Worm (Caenorhabditis elegans): ENCODE results near the gene C25G4.17.

C25G4.17 gene

ce11 chrIV:12417536-12418195, 24.1 kb upstream of the C25G4.17 start, which contains the start of gene F08G5.3 (continued):
- TF ChIP-seq nfya-1 (tag; optimal IDR thresholded peaks at IDR 0.05; ENCODE audit: borderline replicate concordance, insufficient read depth) (no peak), pbrm-1 (GFP tag; IDR thresholded peaks at IDR 0.05) (peak; percentile 77), F22D6.2 (tag; optimal IDR thresholded peaks at IDR 0.05) (peak; percentile 16), F33H1.4 (GFP tag; IDR thresholded peaks at IDR 0.05) (peak; percentile 52; the same call in 1 of the 2 replicates), akir-1 (GFP tag; optimal IDR thresholded peaks at IDR 0.05) (no peak), cebp-2 (GFP tag; IDR thresholded peaks at IDR 0.05) (peak; percentile 90; the same call in 1 of the 2 replicates), sdz-38 (tag; optimal IDR thresholded peaks at IDR 0.05) (no peak), tbp1 (GFP tag; optimal IDR thresholded peaks at IDR 0.05) (peak; percentile 94), repo-1 (tag; optimal IDR thresholded peaks at IDR 0.05) (peak; percentile 24), ama-1 (optimal IDR thresholded peaks at IDR 0.05) (no peak), ama-1 (GFP tag; optimal IDR thresholded peaks at IDR 0.05) (peak; percentile 70 to 73), nhr-27 (tag; optimal IDR thresholded peaks at IDR 0.05) (no peak), hmg-20 (GFP tag; IDR thresholded peaks at IDR 0.05) (no peak), ZK185.1 (tag; optimal IDR thresholded peaks at IDR 0.05; ENCODE audit: poor library complexity, severe bottlenecking) (peak; percentile 63), atf-7 (tag; optimal IDR thresholded peaks at IDR 0.05) (no peak), ztf-22 (GFP tag; optimal IDR thresholded peaks at IDR 0.05) (no peak), ceh-58 (GFP tag; IDR thresholded peaks at IDR 0.05) (no peak), nhr-179 (tag; optimal IDR thresholded peaks at IDR 0.05) (no peak), snpc-1.1 (tag; optimal IDR thresholded peaks at IDR 0.05; ENCODE audit: insufficient read depth) (peak; percentile 78), let-526 (GFP tag; IDR thresholded peaks at IDR 0.05) (no peak), rcor-1 (GFP tag; IDR thresholded peaks at IDR 0.05) (peak; percentile 22; the same call in 1 of the 2 replicates), F49E8.2 (tag; optimal IDR thresholded peaks at IDR 0.05; ENCODE audit: insufficient read depth) (peak; percentile 36), B0336.3 (GFP tag; IDR thresholded peaks at IDR 0.05) (no peak), ztf-3 (GFP tag; optimal IDR thresholded peaks at IDR 0.05) (no peak), unc-130 (GFP tag; optimal IDR thresholded peaks at IDR 0.05) (peak; percentile 34), ccch-3 (GFP tag; optimal IDR thresholded peaks at IDR 0.05) (no peak), ztf-6 (GFP tag; IDR thresholded peaks at IDR 0.05) (no peak), lin-40 (tag; optimal IDR thresholded peaks at IDR 0.05) (peak; percentile 58), lag-1 (GFP tag; IDR thresholded peaks at IDR 0.05) (no peak), F37B4.10 (GFP tag; IDR thresholded peaks at IDR 0.05) (0 out of 2 replicates have a peak, but pooled peaks have one; percentile 59), K12H6.12 (tag; optimal IDR thresholded peaks at IDR 0.05) (peak; percentile 21), zfh-2 (GFP tag; conservative IDR thresholded peaks at IDR 0.05) (no peak), mes-4 (tag; optimal IDR thresholded peaks at IDR 0.05) (peak; percentile 82), nfyb-1 (GFP tag; IDR thresholded peaks at IDR 0.05) (peak; percentile 84), aptf-2 (GFP tag; conservative IDR thresholded peaks at IDR 0.05) (no peak), attf-6 (GFP tag; IDR thresholded peaks at IDR 0.05) (peak; percentile 75), nhr-120 (GFP tag; IDR thresholded peaks at IDR 0.05) (no peak), attf-5 (GFP tag; optimal IDR thresholded peaks at IDR 0.05) (peak; percentile 63), ceh-91 (GFP tag; IDR thresholded peaks at IDR 0.05) (no peak), lir-1 (GFP tag; conservative IDR thresholded peaks at IDR 0.05) (no peak), attf-3 (GFP tag; conservative IDR thresholded peaks at IDR 0.05) (peak; percentile 42; the same call in 1 of the 2 replicates), nhr-80 (tag; optimal IDR thresholded peaks at IDR 0.05) (peak; percentile 23), aptf-3 (GFP tag; IDR thresholded peaks at IDR 0.05) (no peak), lin-26 (GFP tag; IDR thresholded peaks at IDR 0.05) (peak; percentile 91), snpc-1.3 (tag; optimal IDR thresholded peaks at IDR 0.05; ENCODE audit: insufficient read depth) (peak; percentile 74), ztf-26 (tag; optimal IDR thresholded peaks at IDR 0.05) (peak; percentile 26), xnd-1 (tag; optimal IDR thresholded peaks at IDR 0.05) (no peak), Y53F4B.3 (GFP tag; IDR thresholded peaks at IDR 0.05) (0 out of 2 replicates have a peak, but pooled peaks have one; percentile 43)
